Worm (Caenorhabditis elegans) whole organism, L1 larva: ENCODE results near the gene Y69A2AR.51.

Source experiments
- elt-2 ChIP-seq: sonication (generic microtip); optimal IDR thresholded peaks from 2 replicates; lab custom pipeline; 2016; ENCODE audit warnings: missing genetic modification characterization, mild to moderate bottlenecking, inconsistent platforms, missing compliant biosample characterization, missing genetic modification reagents
- elt-3 ChIP-seq, 6 experiments: fragments of 150-350 bp in 1 of 6; sonication (generic microtip); optimal IDR thresholded peaks; 2 replicates each; lab custom pipeline; 2017 to 2018; ENCODE audit warnings: missing biosample characterization in 6 of 6, missing genetic modification characterization in 6 of 6, inconsistent platforms in 1 of 6
- lin-15B ChIP-seq: fragments of 150-350 bp; sonication (generic microtip); optimal IDR thresholded peaks from 3 replicates; lab custom pipeline; 2014; ENCODE audit warnings: missing biosample characterization, missing genetic modification characterization
- nhr-90 ChIP-seq: sonication (generic microtip); optimal IDR thresholded peaks from 2 replicates; lab custom pipeline; 2016; ENCODE audit warnings: mild to moderate bottlenecking, missing genetic modification characterization, missing compliant biosample characterization; ENCODE audit not compliant: poor library complexity
- unc-62 ChIP-seq: fragments of 150-350 bp; optimal IDR thresholded peaks from 2 replicates; lab custom pipeline; 2014; ENCODE audit warnings: missing biosample characterization, missing genetic modification reagents, missing genetic modification characterization

DNA sequence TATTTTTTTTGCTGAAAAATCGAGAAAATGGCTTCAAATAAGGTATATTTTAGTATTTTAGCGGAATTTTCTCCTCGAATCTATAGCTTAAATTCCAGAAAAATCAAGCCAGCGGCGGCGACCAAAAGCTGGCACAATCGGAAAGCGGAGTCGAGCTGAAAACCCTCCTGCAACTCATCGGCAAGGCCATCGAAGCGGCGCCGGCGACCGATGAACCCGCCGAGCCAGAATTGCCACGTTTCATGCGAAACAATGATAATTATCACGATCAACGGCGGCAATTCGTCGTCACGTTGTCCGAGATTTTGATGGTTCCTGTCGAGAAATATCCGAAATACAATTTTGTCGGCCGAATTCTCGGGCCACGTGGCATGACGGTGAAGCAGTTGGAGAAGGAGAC lies 38.2 kb downstream of the Y69A2AR.51 start, which contains the start of gene Y69A2AR.32:
- no peak for TF ChIP-seq lin-15B
- no peak for TF ChIP-seq unc-62 (GFP tag; lab: Kevin White, UChicago)
- no peak for TF ChIP-seq nhr-90 (tag; lab: Kevin White, UChicago)
- no peak for TF ChIP-seq elt-2 (tag; lab: Kevin White, UChicago)
- TF ChIP-seq elt-3 (tag; optimal IDR thresholded peaks at IDR 0.05; lab: Kevin White, UChicago), result no peak
